Worm (Caenorhabditis elegans) whole organism, L3 larva: Measurements from ENCODE around the gene H20J04.6.

Experiments used
- lin-39 ChIP-seq: fragments of 150-350 bp; optimal IDR thresholded peaks from 2 replicates; lab custom pipeline; 2018; ENCODE audit warnings: missing biosample characterization, missing genetic modification reagents, missing genetic modification characterization
- snpc-4 ChIP-seq: fragments of 150-350 bp; optimal IDR thresholded peaks from 2 replicates; lab custom pipeline; 2014; ENCODE audit warnings: missing biosample characterization, missing genetic modification characterization
- ztf-4 ChIP-seq: fragments of 150-350 bp; optimal IDR thresholded peaks from 2 replicates; lab custom pipeline; 2014; ENCODE audit warnings: missing biosample characterization, missing genetic modification characterization

DNA sequence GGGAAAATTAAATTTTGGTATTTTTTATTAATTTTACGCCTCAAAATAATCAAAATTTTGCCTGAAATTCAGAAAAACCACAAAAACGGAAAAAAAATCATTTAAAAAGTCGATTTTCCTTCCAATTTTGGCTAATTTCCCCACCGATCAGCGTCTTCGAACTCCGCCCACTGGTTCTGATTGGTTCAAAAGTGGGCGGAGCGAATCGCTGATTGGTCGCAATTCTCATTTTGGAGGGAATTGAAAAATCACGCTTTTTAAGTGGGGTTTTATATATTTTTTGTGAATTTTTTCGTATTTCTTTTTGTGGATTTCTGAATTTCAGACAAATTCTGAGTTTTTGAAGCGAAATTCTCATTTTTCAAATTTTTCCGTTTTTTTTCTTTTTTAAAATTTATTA lies 36.1 kb upstream of the H20J04.6 start:
- TF ChIP-seq ztf-4 (no peak), lin-39 (tag; lab: Kevin White, UChicago) (no peak), snpc-4 (tag; lab: Kevin White, UChicago) (no peak)
